Fruit fly (Drosophila melanogaster) whole organism, prepupa: ENCODE results near the gene CG31855.
A peak's percentile ranks its signal among the peaks of the same experiment; 100 is the strongest.

Source experiments
- Blimp-1 ChIP-seq: fragments of 200-800 bp; sonication (Bioruptor generic); optimal IDR thresholded peaks from 3 replicates; lab custom pipeline; 2017; ENCODE audit warnings: missing biosample characterization, missing genetic modification characterization, mild to moderate bottlenecking, moderate library complexity, missing genetic modification reagents
- CG10669 ChIP-seq: fragments of 200-800 bp; sonication (Bioruptor generic); optimal IDR thresholded peaks from 3 replicates; lab custom pipeline; 2018; ENCODE audit warnings: missing biosample characterization, mild to moderate bottlenecking, missing genetic modification characterization, moderate library complexity
- CG11762 ChIP-seq: fragments of 200-800 bp; sonication (Bioruptor generic); optimal IDR thresholded peaks from 3 replicates; lab custom pipeline; 2016; ENCODE audit warnings: missing biosample characterization, missing genetic modification characterization; ENCODE audit not compliant: insufficient read depth
- CG11902 ChIP-seq: fragments of 200-800 bp; sonication (Bioruptor generic); optimal IDR thresholded peaks from 3 replicates; lab custom pipeline; 2016; ENCODE audit warnings: missing biosample characterization, missing genetic modification characterization
- CG15336 ChIP-seq: fragments of 200-800 bp; sonication (Bioruptor generic); IDR thresholded peaks from 2 replicates; pipeline ENCODE4 v1.3.6; 2022; ENCODE audit warnings: missing biosample characterization, missing genetic modification characterization
- CG1621 ChIP-seq: fragments of 200-800 bp; sonication (Bioruptor generic); optimal IDR thresholded peaks from 3 replicates; lab custom pipeline; 2018; ENCODE audit warnings: missing biosample characterization, mild to moderate bottlenecking, missing genetic modification characterization
- CG16779 ChIP-seq: fragments of 200-800 bp; sonication (Bioruptor generic); optimal IDR thresholded peaks from 3 replicates; lab custom pipeline; 2017; ENCODE audit warnings: missing biosample characterization, mild to moderate bottlenecking, missing genetic modification characterization
- CG32006 ChIP-seq: fragments of 200-800 bp; sonication (Bioruptor generic); optimal IDR thresholded peaks from 3 replicates; lab custom pipeline; 2017; ENCODE audit warnings: missing biosample characterization, mild to moderate bottlenecking, missing genetic modification characterization
- CG3919 ChIP-seq: fragments of 200-800 bp; sonication (Bioruptor generic); optimal IDR thresholded peaks from 3 replicates; lab custom pipeline; 2016; ENCODE audit warnings: missing biosample characterization, missing genetic modification characterization
- CG4318 ChIP-seq: fragments of 200-800 bp; sonication (Bioruptor generic); optimal IDR thresholded peaks from 3 replicates; lab custom pipeline; 2017; ENCODE audit warnings: missing biosample characterization, mild to moderate bottlenecking, missing genetic modification characterization
- CG6163 ChIP-seq: fragments of 200-800 bp; sonication (Bioruptor generic); IDR thresholded peaks from 3 replicates; pipeline ENCODE4 v1.3.6; 2022; ENCODE audit warnings: missing biosample characterization, missing genetic modification characterization
- CG6276 ChIP-seq: fragments of 200-800 bp; sonication (Bioruptor generic); optimal IDR thresholded peaks from 2 replicates; lab custom pipeline; 2017; ENCODE audit warnings: missing biosample characterization, mild to moderate bottlenecking, missing genetic modification characterization
- CG6808 ChIP-seq: fragments of 200-800 bp; sonication (Bioruptor generic); optimal IDR thresholded peaks from 3 replicates; lab custom pipeline; 2017; ENCODE audit warnings: missing biosample characterization, missing genetic modification characterization, mild to moderate bottlenecking, moderate library complexity, missing genetic modification reagents
- CG6854 ChIP-seq: fragments of 200-800 bp; sonication (Bioruptor generic); optimal IDR thresholded peaks from 2 replicates; lab custom pipeline; 2017; ENCODE audit warnings: missing biosample characterization, mild to moderate bottlenecking, missing genetic modification characterization
- CG8119 ChIP-seq: fragments of 200-800 bp; sonication (Bioruptor generic); IDR thresholded peaks from 3 replicates; pipeline ENCODE4 v1.3.6; 2022; ENCODE audit warnings: missing biosample characterization, missing genetic modification characterization
- CG8632 ChIP-seq: fragments of 200-800 bp; sonication (Bioruptor generic); optimal IDR thresholded peaks from 3 replicates; lab custom pipeline; 2016; ENCODE audit warnings: missing biosample characterization, missing genetic modification characterization
- CG9139 ChIP-seq: fragments of 200-800 bp; sonication (Bioruptor generic); optimal IDR thresholded peaks from 3 replicates; lab custom pipeline; 2017; ENCODE audit warnings: missing biosample characterization, mild to moderate bottlenecking, missing genetic modification characterization
- Eip75B ChIP-seq: fragments of 200-800 bp; sonication (Bioruptor generic); optimal IDR thresholded peaks from 3 replicates; lab custom pipeline; 2016; ENCODE audit warnings: missing biosample characterization, missing genetic modification characterization
- Eip78C ChIP-seq: fragments of 200-800 bp; sonication (Bioruptor generic); peaks from one replicate; lab custom pipeline; 2016; ENCODE audit warnings: missing biosample characterization, missing genetic modification characterization
- Eip93F ChIP-seq: fragments of 200-800 bp; sonication (Bioruptor generic); optimal IDR thresholded peaks from 2 replicates; lab custom pipeline; 2016; ENCODE audit warnings: missing biosample characterization, mild to moderate bottlenecking, missing genetic modification characterization
- Ets21C ChIP-seq: fragments of 200-800 bp; sonication (Bioruptor generic); optimal IDR thresholded peaks from 3 replicates; lab custom pipeline; 2016; ENCODE audit warnings: missing biosample characterization, missing genetic modification characterization
- Gug ChIP-seq: fragments of 200-800 bp; sonication (Bioruptor generic); IDR thresholded peaks from 2 replicates; pipeline ENCODE4 v1.3.6; 2022; ENCODE audit warnings: missing biosample characterization, missing genetic modification characterization
- Hr38 ChIP-seq: sonication (Bioruptor generic); optimal IDR thresholded peaks from 2 replicates; lab custom pipeline; 2016; ENCODE audit warnings: missing biosample characterization, missing genetic modification characterization
- Hr39 ChIP-seq: fragments of 200-800 bp; sonication (Bioruptor generic); optimal IDR thresholded peaks from 2 replicates; lab custom pipeline; 2016; ENCODE audit warnings: missing biosample characterization, missing genetic modification characterization
- Hr4 ChIP-seq: fragments of 200-800 bp; sonication (Bioruptor generic); optimal IDR thresholded peaks from 3 replicates; lab custom pipeline; 2016; ENCODE audit warnings: missing biosample characterization, missing genetic modification characterization
- Lpt ChIP-seq: fragments of 200-800 bp; sonication (Bioruptor generic); optimal IDR thresholded peaks from 3 replicates; lab custom pipeline; 2016; ENCODE audit warnings: missing biosample characterization, missing genetic modification characterization
- Met ChIP-seq: fragments of 200-800 bp; sonication (Bioruptor generic); optimal IDR thresholded peaks from 3 replicates; lab custom pipeline; 2016; ENCODE audit warnings: missing biosample characterization, missing genetic modification characterization
- OdsH ChIP-seq: fragments of 200-800 bp; sonication (Bioruptor generic); optimal IDR thresholded peaks from 3 replicates; lab custom pipeline; 2016; ENCODE audit warnings: missing biosample characterization, missing genetic modification characterization
- Smox ChIP-seq: fragments of 200-800 bp; sonication (Bioruptor generic); optimal IDR thresholded peaks from 3 replicates; lab custom pipeline; 2016; ENCODE audit warnings: missing biosample characterization, missing genetic modification characterization
- Sox102F ChIP-seq: fragments of 200-800 bp; sonication (Bioruptor generic); optimal IDR thresholded peaks from 2 replicates; lab custom pipeline; 2016; ENCODE audit warnings: missing biosample characterization, mild to moderate bottlenecking, missing genetic modification characterization
- Sox14 ChIP-seq: fragments of 200-800 bp; sonication (Bioruptor generic); optimal IDR thresholded peaks from 3 replicates; lab custom pipeline; 2016; ENCODE audit warnings: missing biosample characterization, missing genetic modification characterization
- acj6 ChIP-seq: fragments of 200-800 bp; sonication (Bioruptor generic); optimal IDR thresholded peaks from 3 replicates; lab custom pipeline; 2016; ENCODE audit warnings: missing biosample characterization, missing genetic modification characterization
- cyc ChIP-seq: fragments of 200-800 bp; sonication (Bioruptor generic); optimal IDR thresholded peaks from 3 replicates; lab custom pipeline; 2016; ENCODE audit warnings: missing biosample characterization, missing genetic modification characterization
- dsx ChIP-seq: fragments of 200-800 bp; optimal IDR thresholded peaks from 3 replicates; lab custom pipeline; 2019; ENCODE audit warnings: missing biosample characterization, mild to moderate bottlenecking, missing genetic modification characterization, moderate library complexity; ENCODE audit not compliant: poor library complexity, severe bottlenecking
- eg ChIP-seq: fragments of 200-800 bp; sonication (Bioruptor generic); IDR thresholded peaks from 3 replicates; pipeline ENCODE4 v1.3.6; 2022; ENCODE audit warnings: missing biosample characterization, missing genetic modification characterization
- esn ChIP-seq: fragments of 200-800 bp; sonication (Bioruptor generic); optimal IDR thresholded peaks from 2 replicates; lab custom pipeline; 2016; ENCODE audit warnings: missing biosample characterization, mild to moderate bottlenecking, missing genetic modification characterization, moderate library complexity
- fd59A ChIP-seq: fragments of 200-800 bp; sonication (Bioruptor generic); optimal IDR thresholded peaks from 2 replicates; lab custom pipeline; 2017; ENCODE audit warnings: missing biosample characterization, mild to moderate bottlenecking, missing genetic modification characterization, missing genetic modification reagents
- fd85E ChIP-seq: fragments of 200-800 bp; sonication (Bioruptor generic); optimal IDR thresholded peaks from 3 replicates; lab custom pipeline; 2016; ENCODE audit warnings: missing biosample characterization, missing genetic modification characterization
- fkh ChIP-seq: fragments of 200-800 bp; sonication (Bioruptor generic); optimal IDR thresholded peaks from 3 replicates; lab custom pipeline; 2017; ENCODE audit warnings: missing biosample characterization, mild to moderate bottlenecking, missing genetic modification characterization, moderate library complexity
- net ChIP-seq: fragments of 200-800 bp; sonication (Bioruptor generic); optimal IDR thresholded peaks from 3 replicates; lab custom pipeline; 2016; ENCODE audit warnings: missing biosample characterization, missing genetic modification characterization
- pdm3 ChIP-seq: fragments of 200-800 bp; sonication (Bioruptor generic); optimal IDR thresholded peaks from 3 replicates; lab custom pipeline; 2016; ENCODE audit warnings: missing biosample characterization, missing genetic modification characterization
- salr ChIP-seq, 2 experiments: fragments of 200-800 bp; sonication (Bioruptor generic); optimal IDR thresholded peaks; 3 replicates each; lab custom pipeline; 2016 to 2018; ENCODE audit warnings: missing biosample characterization in 2 of 2, missing genetic modification characterization in 2 of 2, mild to moderate bottlenecking in 1 of 2
- spab ChIP-seq: fragments of 200-800 bp; sonication (Bioruptor generic); optimal IDR thresholded peaks from 2 replicates; lab custom pipeline; 2017; ENCODE audit warnings: missing biosample characterization, mild to moderate bottlenecking, missing genetic modification characterization, missing genetic modification reagents
- ss ChIP-seq, 2 experiments: fragments of 200-800 bp; sonication (Bioruptor generic); optimal IDR thresholded peaks; 2 replicates in 1 of 2; 3 replicates in 1 of 2; lab custom pipeline; 2017 to 2018; ENCODE audit warnings: mild to moderate bottlenecking in 2 of 2, missing biosample characterization in 2 of 2, missing genetic modification characterization in 2 of 2, moderate library complexity in 1 of 2
- svp ChIP-seq: fragments of 200-800 bp; sonication (Bioruptor generic); peaks from one replicate; lab custom pipeline; 2016; ENCODE audit warnings: missing biosample characterization, missing genetic modification characterization
- topi ChIP-seq: fragments of 200-800 bp; sonication (Bioruptor generic); optimal IDR thresholded peaks from 3 replicates; lab custom pipeline; 2016; ENCODE audit warnings: missing biosample characterization, missing genetic modification characterization
- vri ChIP-seq: fragments of 200-800 bp; sonication (Bioruptor generic); optimal IDR thresholded peaks from 3 replicates; lab custom pipeline; 2016; ENCODE audit warnings: missing biosample characterization, mild to moderate bottlenecking, missing genetic modification characterization

Gene CG31855

DNA sequence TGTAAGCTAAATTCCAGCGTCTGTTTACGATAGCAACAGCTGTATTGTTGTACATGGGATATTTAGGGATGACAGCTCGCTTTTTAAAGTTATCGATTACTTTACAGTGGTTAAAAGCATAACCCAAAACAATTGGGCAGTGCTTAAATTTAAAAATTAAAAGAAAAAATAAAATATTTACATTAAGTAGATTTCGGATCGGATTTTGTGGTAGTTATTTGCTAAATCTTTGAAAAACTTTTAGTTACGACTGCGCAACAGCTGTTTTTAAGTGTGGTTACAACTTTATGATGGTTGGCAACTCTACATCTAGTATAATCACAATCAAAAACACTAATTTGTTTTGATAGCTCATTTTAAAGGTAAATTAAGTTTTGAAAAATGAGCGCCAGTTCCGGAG lies 18.3 kb downstream of the CG31855 start, which contains the start of the genes Ing5 and CG7099 (continued):
- TF ChIP-seq topi (peak; percentile 95), CG6854 (peak; percentile 82), Sox14 (GFP tag; lab: Kevin White, UChicago) (peak; percentile 95), CG6276 (no peak), esn (peak; percentile 97), CG16779 (tag; lab: Kevin White, UChicago) (no peak), spab (GFP tag; lab: Kevin White, UChicago) (no peak), pdm3 (GFP tag; lab: Kevin White, UChicago) (peak; percentile 95), Blimp-1 (peak; percentile 78), net (peak; percentile 93), CG4318 (GFP tag; lab: Kevin White, UChicago) (peak; percentile 91), Lpt (peak; percentile 90), CG1621 (tag; lab: Kevin White, UChicago) (peak; percentile 86), Sox102F (GFP tag; lab: Kevin White, UChicago) (peak; percentile 96), Ets21C (GFP tag; lab: Kevin White, UChicago) (peak; percentile 93), CG15336 (GFP tag; lab: Robert Waterston, UW) (peak; percentile 89), svp (GFP tag; lab: Kevin White, UChicago) (no peak), fd59A (GFP tag; lab: Kevin White, UChicago) (peak; percentile 84), Hr39 (GFP tag; lab: Kevin White, UChicago) (peak; percentile 95), Hr38 (GFP tag; lab: Kevin White, UChicago) (peak; percentile 19), Eip78C (GFP tag; lab: Kevin White, UChicago) (peak; percentile 98), CG8632 (GFP tag; lab: Kevin White, UChicago) (peak; percentile 95), CG11762 (GFP tag; lab: Kevin White, UChicago) (peak; percentile 92), fkh (peak; percentile 95)

dm6 chr2L:13394903-13395302 lies 25.9 kb downstream of the CG31855 start, which contains the start of gene RpL24:
Gene RpL24 (minus strand): TSS chr2L:13395131.
- peak; percentile 87 for TF ChIP-seq CG9139 (GFP tag; lab: Kevin White, UChicago)
- TF ChIP-seq CG16779 (tag; lab: Kevin White, UChicago) = peak; percentile 82
- peak; percentile 95 for TF ChIP-seq net
- peak; percentile 45; the same call in 1 of the 2 replicates for TF ChIP-seq Gug (GFP tag; lab: Robert Waterston, UW)
- peak; percentile 41 for TF ChIP-seq CG32006 (GFP tag; lab: Kevin White, UChicago)
- no peak for TF ChIP-seq CG4318 (GFP tag; lab: Kevin White, UChicago)
- TF ChIP-seq dsx = no peak
- peak; percentile 23 for TF ChIP-seq Lpt
- TF ChIP-seq cyc = peak; percentile 84
- peak; percentile 36 for TF ChIP-seq CG11902 (GFP tag; lab: Kevin White, UChicago)
- TF ChIP-seq fd85E (GFP tag; lab: Kevin White, UChicago) = peak; percentile 90
- peak; percentile 85 for TF ChIP-seq pdm3 (GFP tag; lab: Kevin White, UChicago)
- peak; percentile 96 for TF ChIP-seq Eip78C (GFP tag; lab: Kevin White, UChicago)
- peak; percentile 19 to 91 for TF ChIP-seq salr (GFP tag; optimal IDR thresholded peaks at IDR 0.05; lab: Kevin White, UChicago)
- TF ChIP-seq vri (GFP tag; lab: Kevin White, UChicago) = peak; percentile 92
- no peak for TF ChIP-seq CG8119 (GFP tag; lab: Robert Waterston, UW)
- TF ChIP-seq spab (GFP tag; lab: Kevin White, UChicago) = peak; percentile 70
- no peak for TF ChIP-seq Hr4 (GFP tag; lab: Kevin White, UChicago)
- peak; percentile 91 for TF ChIP-seq Met (GFP tag; lab: Kevin White, UChicago)
- peak; percentile 77 for TF ChIP-seq CG8632 (GFP tag; lab: Kevin White, UChicago)
- peak; percentile 98 for TF ChIP-seq CG6854
- peak; percentile 93 for TF ChIP-seq esn
- peak; percentile 89 for TF ChIP-seq Eip75B
- TF ChIP-seq CG6163 (GFP tag; lab: Robert Waterston, UW) = peak; percentile 94
- no peak for TF ChIP-seq svp (GFP tag; lab: Kevin White, UChicago)
- TF ChIP-seq fkh = no peak
- peak; percentile 92 for TF ChIP-seq eg
- peak; percentile 78 for TF ChIP-seq CG10669
- TF ChIP-seq CG3919 (GFP tag; lab: Kevin White, UChicago) = peak; percentile 95
- peak; percentile 82 for TF ChIP-seq Smox (GFP tag; lab: Kevin White, UChicago)
- peak; percentile 75 for TF ChIP-seq Blimp-1
- TF ChIP-seq topi = peak; percentile 90
- TF ChIP-seq acj6 (GFP tag; lab: Kevin White, UChicago) = peak; percentile 85
- TF ChIP-seq ss (GFP tag; optimal IDR thresholded peaks at IDR 0.05; lab: Kevin White, UChicago) = peak; percentile 84 to 92
- TF ChIP-seq Sox102F (GFP tag; lab: Kevin White, UChicago) = peak; percentile 91
- TF ChIP-seq CG6808 = peak; percentile 78
- peak; percentile 73 for TF ChIP-seq CG1621 (tag; lab: Kevin White, UChicago)
- TF ChIP-seq Ets21C (GFP tag; lab: Kevin White, UChicago) = no peak
- peak; percentile 82 for TF ChIP-seq OdsH (GFP tag; lab: Kevin White, UChicago)
- peak; percentile 23 for TF ChIP-seq Eip93F (GFP tag; lab: Kevin White, UChicago)
